Fruit fly (Drosophila melanogaster) whole organism, embryonic: ENCODE data around the gene st.
A peak's percentile ranks its signal among the peaks of the same experiment; 100 is the strongest.

Source experiments
- Adf1 ChIP-seq: fragments of 200-800 bp; sonication (Bioruptor generic); IDR thresholded peaks from 2 replicates; pipeline ENCODE4 v1.3.6; 2022; ENCODE audit warnings: missing biosample characterization, missing genetic modification characterization
- CG10267 ChIP-seq: fragments of 200-800 bp; sonication (Bioruptor generic); optimal IDR thresholded peaks from 2 replicates; lab custom pipeline; 2018; ENCODE audit warnings: missing biosample characterization, mild to moderate bottlenecking, missing genetic modification characterization, moderate library complexity
- CG10321 ChIP-seq: fragments of 200-800 bp; sonication (Bioruptor generic); IDR thresholded peaks from 2 replicates; pipeline ENCODE4 v1.3.6; 2022; ENCODE audit warnings: missing biosample characterization, missing genetic modification characterization
- CG10462 ChIP-seq: fragments of 200-800 bp; sonication (Bioruptor generic); optimal IDR thresholded peaks from 2 replicates; lab custom pipeline; 2016; ENCODE audit warnings: missing biosample characterization, missing genetic modification characterization
- CG10565 ChIP-seq: fragments of 200-800 bp; sonication (Bioruptor generic); optimal IDR thresholded peaks from 3 replicates; lab custom pipeline; 2016; ENCODE audit warnings: missing biosample characterization, mild to moderate bottlenecking, missing genetic modification characterization
- CG11093 ChIP-seq: fragments of 200-800 bp; sonication (Bioruptor generic); IDR thresholded peaks from 3 replicates; pipeline ENCODE4 v1.3.6; 2022; ENCODE audit warnings: missing biosample characterization, missing genetic modification characterization
- CG11723 ChIP-seq: fragments of 200-800 bp; sonication (Bioruptor generic); optimal IDR thresholded peaks from 2 replicates; lab custom pipeline; 2017; ENCODE audit warnings: missing biosample characterization, mild to moderate bottlenecking, missing genetic modification characterization
- CG12071 ChIP-seq: fragments of 200-800 bp; sonication (Bioruptor generic); optimal IDR thresholded peaks from 3 replicates; lab custom pipeline; 2018; ENCODE audit warnings: missing biosample characterization, mild to moderate bottlenecking, missing genetic modification characterization
- CG14014 ChIP-seq: fragments of 200-800 bp; sonication (Bioruptor generic); IDR thresholded peaks from 2 replicates; pipeline ENCODE4 v1.3.6; 2022; ENCODE audit warnings: missing biosample characterization, missing genetic modification characterization
- CG14965 ChIP-seq: fragments of 200-800 bp; sonication (Bioruptor generic); optimal IDR thresholded peaks from 2 replicates; lab custom pipeline; 2016; ENCODE audit warnings: missing biosample characterization, missing genetic modification characterization, borderline replicate concordance
- CG18262 ChIP-seq: fragments of 200-800 bp; optimal IDR thresholded peaks from 3 replicates; lab custom pipeline; 2019; ENCODE audit warnings: missing biosample characterization, mild to moderate bottlenecking, missing genetic modification characterization, moderate library complexity
- CG2199 ChIP-seq: fragments of 200-800 bp; sonication (Bioruptor generic); IDR thresholded peaks from 3 replicates; pipeline ENCODE4 v1.3.6; 2022; ENCODE audit warnings: missing biosample characterization, missing genetic modification characterization
- CG2678 ChIP-seq: fragments of 200-800 bp; sonication (Bioruptor generic); optimal IDR thresholded peaks from 3 replicates; lab custom pipeline; 2019; ENCODE audit warnings: missing biosample characterization, mild to moderate bottlenecking, missing genetic modification characterization, moderate library complexity
- CG3163 ChIP-seq: fragments of 200-800 bp; sonication (Bioruptor generic); optimal IDR thresholded peaks from 3 replicates; lab custom pipeline; 2016; ENCODE audit warnings: missing biosample characterization, missing genetic modification characterization
- CG4328 ChIP-seq: fragments of 200-800 bp; sonication (Bioruptor generic); optimal IDR thresholded peaks from 3 replicates; lab custom pipeline; 2017; ENCODE audit warnings: missing biosample characterization, missing genetic modification reagents, missing genetic modification characterization
- CG4404 ChIP-seq: fragments of 200-800 bp; sonication (Bioruptor generic); IDR thresholded peaks from 2 replicates; pipeline ENCODE4 v1.3.6; 2022; ENCODE audit warnings: missing biosample characterization, missing genetic modification characterization
- CG4424 ChIP-seq: fragments of 200-800 bp; sonication (Bioruptor generic); optimal IDR thresholded peaks from 3 replicates; lab custom pipeline; 2016; ENCODE audit warnings: missing biosample characterization, missing genetic modification characterization
- CG4854 ChIP-seq: fragments of 200-800 bp; sonication (Bioruptor generic); optimal IDR thresholded peaks from 2 replicates; lab custom pipeline; 2016; ENCODE audit warnings: missing biosample characterization, missing genetic modification characterization, inconsistent platforms
- CG7786 ChIP-seq: fragments of 200-800 bp; sonication (Bioruptor generic); optimal IDR thresholded peaks from 2 replicates; lab custom pipeline; 2016; ENCODE audit warnings: missing biosample characterization, missing genetic modification characterization
- CG7963 ChIP-seq: fragments of 200-800 bp; sonication (Bioruptor generic); IDR thresholded peaks from 3 replicates; pipeline ENCODE4 v1.3.6; 2022; ENCODE audit warnings: missing biosample characterization, missing genetic modification characterization; ENCODE audit not compliant: partially characterized antibody
- CG8281 ChIP-seq: fragments of 200-800 bp; sonication (Bioruptor generic); optimal IDR thresholded peaks from 2 replicates; lab custom pipeline; 2018; ENCODE audit warnings: missing biosample characterization, mild to moderate bottlenecking, missing genetic modification characterization, moderate library complexity
- CkIIα-i1 ChIP-seq: fragments of 200-800 bp; sonication (Bioruptor generic); IDR thresholded peaks from 2 replicates; pipeline ENCODE4 v1.3.6; 2022; ENCODE audit warnings: missing biosample characterization, missing genetic modification characterization
- D ChIP-seq, 2 experiments: fragments of 200-800 bp in 1 of 2; fragments of >200 bp in 1 of 2; sonication (Bioruptor generic) in 1 of 2; optimal IDR thresholded peaks; 2 replicates in 1 of 2; 3 replicates in 1 of 2; lab custom pipeline; 2017; ENCODE audit warnings: mild to moderate bottlenecking in 1 of 2, missing biosample characterization in 1 of 2, missing genetic modification characterization in 1 of 2, missing genetic modification reagents in 1 of 2
- Dp ChIP-seq: fragments of 200-800 bp; sonication (Bioruptor generic); optimal IDR thresholded peaks from 2 replicates; lab custom pipeline; 2018; ENCODE audit warnings: missing biosample characterization, mild to moderate bottlenecking, missing genetic modification characterization, moderate library complexity
- E2f1 ChIP-seq: fragments of 200-800 bp; sonication (Bioruptor generic); IDR thresholded peaks from 2 replicates; pipeline ENCODE4 v1.3.6; 2022; ENCODE audit warnings: missing biosample characterization, missing genetic modification characterization
- Ets65A ChIP-seq: fragments of 200-800 bp; sonication (Bioruptor generic); peaks from one replicate; lab custom pipeline; 2016; ENCODE audit warnings: missing biosample characterization, missing genetic modification characterization
- H2.0 ChIP-seq: fragments of 200-800 bp; sonication (Bioruptor generic); IDR thresholded peaks from 2 replicates; pipeline ENCODE4 v1.3.6; 2022; ENCODE audit warnings: missing biosample characterization, missing genetic modification characterization
- Hr3 ChIP-seq: fragments of 200-800 bp; sonication (Bioruptor generic); optimal IDR thresholded peaks from 3 replicates; lab custom pipeline; 2016; ENCODE audit warnings: missing biosample characterization, missing genetic modification characterization
- Med ChIP-seq: fragments of 200-800 bp; sonication (Bioruptor generic); peaks from one replicate; lab custom pipeline; 2016; ENCODE audit warnings: missing biosample characterization, missing genetic modification characterization, mild to moderate bottlenecking, inconsistent platforms, moderate library complexity
- Meics ChIP-seq: fragments of 200-800 bp; sonication (Bioruptor generic); optimal IDR thresholded peaks from 2 replicates; lab custom pipeline; 2017; ENCODE audit warnings: missing biosample characterization, mild to moderate bottlenecking, missing genetic modification characterization
- Optix ChIP-seq: fragments of 200-800 bp; sonication (Bioruptor generic); IDR thresholded peaks from 3 replicates; pipeline ENCODE4 v1.3.6; 2022; ENCODE audit warnings: missing biosample characterization, missing genetic modification characterization
- Vsx1 ChIP-seq: fragments of 200-800 bp; sonication (Bioruptor generic); optimal IDR thresholded peaks from 2 replicates; lab custom pipeline; 2017; ENCODE audit warnings: missing biosample characterization, mild to moderate bottlenecking, missing genetic modification characterization, missing genetic modification reagents
- bowl ChIP-seq: fragments of 200-800 bp; sonication (Bioruptor generic); IDR thresholded peaks from 2 replicates; pipeline ENCODE4 v1.3.6; 2022; ENCODE audit warnings: missing biosample characterization, missing genetic modification characterization
- chinmo ChIP-seq: fragments of 200-800 bp; sonication (Bioruptor generic); IDR thresholded peaks from 4 replicates; pipeline ENCODE4 v1.3.6; 2022; ENCODE audit warnings: missing biosample characterization, missing genetic modification characterization; ENCODE audit not compliant: partially characterized antibody
- corto ChIP-seq: fragments of 200-800 bp; sonication (Bioruptor generic); optimal IDR thresholded peaks from 2 replicates; lab custom pipeline; 2016; ENCODE audit warnings: missing biosample characterization, mild to moderate bottlenecking, missing genetic modification characterization, moderate library complexity
- crc ChIP-seq: fragments of 200-800 bp; sonication (Bioruptor generic); optimal IDR thresholded peaks from 2 replicates; lab custom pipeline; 2016; ENCODE audit warnings: missing biosample characterization, missing genetic modification characterization
- dm ChIP-seq: fragments of 200-800 bp; sonication (Bioruptor generic); optimal IDR thresholded peaks from 3 replicates; lab custom pipeline; 2016; ENCODE audit warnings: missing biosample characterization, missing genetic modification characterization
- fu2 ChIP-seq: fragments of 200-800 bp; sonication (Bioruptor generic); optimal IDR thresholded peaks from 2 replicates; lab custom pipeline; 2016; ENCODE audit warnings: missing biosample characterization, missing genetic modification characterization
- her ChIP-seq: fragments of 200-800 bp; sonication (Bioruptor generic); optimal IDR thresholded peaks from 2 replicates; lab custom pipeline; 2016; ENCODE audit warnings: missing biosample characterization, missing genetic modification characterization
- mld ChIP-seq: fragments of 200-800 bp; sonication (Bioruptor generic); IDR thresholded peaks from 3 replicates; pipeline ENCODE4 v1.3.6; 2022; ENCODE audit warnings: missing biosample characterization, missing genetic modification characterization; ENCODE audit not compliant: partially characterized antibody
- nerfin-1 ChIP-seq: fragments of 200-800 bp; sonication (Bioruptor generic); optimal IDR thresholded peaks from 3 replicates; lab custom pipeline; 2019; ENCODE audit warnings: missing biosample characterization, mild to moderate bottlenecking, missing genetic modification characterization, moderate library complexity
- oc ChIP-seq: fragments of 200-800 bp; sonication (Bioruptor generic); optimal IDR thresholded peaks from 2 replicates; lab custom pipeline; 2018; ENCODE audit warnings: missing biosample characterization, mild to moderate bottlenecking, missing genetic modification characterization, moderate library complexity
- pros ChIP-seq: fragments of 200-800 bp; sonication (Bioruptor generic); optimal IDR thresholded peaks from 3 replicates; lab custom pipeline; 2019; ENCODE audit warnings: missing biosample characterization, mild to moderate bottlenecking, missing genetic modification characterization, moderate library complexity
- psq ChIP-seq: fragments of 200-800 bp; sonication (Bioruptor generic); optimal IDR thresholded peaks from 2 replicates; lab custom pipeline; 2017; ENCODE audit warnings: missing biosample characterization, missing genetic modification characterization
- run ChIP-seq: fragments of 200-800 bp; sonication (Bioruptor generic); optimal IDR thresholded peaks from 3 replicates; lab custom pipeline; 2018; ENCODE audit warnings: missing biosample characterization, mild to moderate bottlenecking, missing genetic modification characterization
- scrt ChIP-seq: fragments of 200-800 bp; sonication (Bioruptor generic); optimal IDR thresholded peaks from 2 replicates; lab custom pipeline; 2018; ENCODE audit warnings: missing biosample characterization, mild to moderate bottlenecking, missing genetic modification characterization, moderate library complexity
- slp2 ChIP-seq: fragments of 200-800 bp; sonication (Bioruptor generic); optimal IDR thresholded peaks from 2 replicates; lab custom pipeline; 2016; ENCODE audit warnings: missing biosample characterization, missing genetic modification characterization
- sqz ChIP-seq: fragments of 200-800 bp; sonication (Bioruptor generic); optimal IDR thresholded peaks from 3 replicates; lab custom pipeline; 2018; ENCODE audit warnings: missing biosample characterization, mild to moderate bottlenecking, missing genetic modification characterization
- tll ChIP-seq, 2 experiments: fragments of 200-800 bp in 1 of 2; fragments of >200 bp in 1 of 2; sonication (Bioruptor generic) in 1 of 2; optimal IDR thresholded peaks; 2 replicates each; lab custom pipeline; 2017 to 2019; ENCODE audit warnings: missing biosample characterization in 2 of 2, missing genetic modification characterization in 2 of 2, mild to moderate bottlenecking in 1 of 2, moderate library complexity in 1 of 2
- trh ChIP-seq: fragments of 200-800 bp; sonication (Bioruptor generic); optimal IDR thresholded peaks from 2 replicates; lab custom pipeline; 2016; ENCODE audit warnings: missing biosample characterization, missing genetic modification characterization

The st gene

DNA sequence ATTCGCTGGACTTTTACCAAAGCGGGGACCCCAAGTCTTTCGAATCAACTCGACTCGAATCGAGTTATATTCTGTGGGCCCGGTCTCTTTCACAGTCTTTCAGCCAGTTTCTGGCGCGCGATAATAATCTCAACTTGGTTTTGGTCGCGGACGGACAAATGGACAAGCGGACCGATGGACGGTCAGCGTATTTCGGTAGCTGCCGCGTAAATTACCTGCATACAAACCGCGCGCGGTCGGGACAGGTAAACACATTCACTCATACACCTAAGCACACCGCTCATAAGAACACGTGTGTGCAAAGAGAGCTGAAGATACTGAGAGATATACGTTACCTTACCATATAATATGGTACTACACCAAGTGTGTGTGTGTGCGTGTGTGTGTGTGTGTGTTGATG, 8.2 kb upstream of the st start (continued):
- TF ChIP-seq CG10462 (GFP tag; lab: Kevin White, UChicago): no peak
- no peak for TF ChIP-seq CG12071 (GFP tag; lab: Kevin White, UChicago)
- TF ChIP-seq CG4328 (GFP tag; lab: Kevin White, UChicago): no peak
- no peak for TF ChIP-seq Hr3
- no peak for TF ChIP-seq CG4424 (GFP tag; lab: Kevin White, UChicago)
- no peak for TF ChIP-seq sqz (GFP tag; lab: Kevin White, UChicago)
- TF ChIP-seq Optix (GFP tag; lab: Robert Waterston, UW): no peak
- TF ChIP-seq dm: no peak
- peak; percentile 91 for TF ChIP-seq chinmo (GFP tag; lab: Robert Waterston, UW)
- peak in 1 of 2 experiments; percentile 84 for TF ChIP-seq tll (GFP tag; optimal IDR thresholded peaks at IDR 0.05; lab: Kevin White, UChicago)
- 0 out of 2 replicates have a peak, but pooled peaks have one; percentile 28 for TF ChIP-seq CG14014 (GFP tag; lab: Robert Waterston, UW)
- no peak for TF ChIP-seq her
- TF ChIP-seq slp2 (GFP tag; lab: Kevin White, UChicago): no peak
- peak; percentile 71 for TF ChIP-seq CG8281 (tag; lab: Kevin White, UChicago)
- peak; percentile 30 for TF ChIP-seq oc (tag; lab: Kevin White, UChicago)
- no peak for TF ChIP-seq CG18262 (tag; lab: Kevin White, UChicago)
- no peak for TF ChIP-seq CG7963 (GFP tag; lab: Robert Waterston, UW)
- no peak for TF ChIP-seq Dp
- no peak for TF ChIP-seq psq (GFP tag; lab: Kevin White, UChicago)
- no peak for TF ChIP-seq E2f1 (GFP tag; lab: Robert Waterston, UW)
- no peak for TF ChIP-seq CG4854 (GFP tag; lab: Kevin White, UChicago)
- TF ChIP-seq fu2 (GFP tag; lab: Kevin White, UChicago): no peak
- no peak for TF ChIP-seq CG10321 (GFP tag; lab: Robert Waterston, UW)
- TF ChIP-seq Adf1: no peak
- no peak for TF ChIP-seq CG4404 (GFP tag; lab: Robert Waterston, UW)
- no peak for TF ChIP-seq crc (GFP tag; lab: Kevin White, UChicago)
- no peak for TF ChIP-seq CkIIα-i1 (GFP tag; lab: Robert Waterston, UW)
- no peak for TF ChIP-seq scrt (GFP tag; lab: Kevin White, UChicago)
- TF ChIP-seq CG2199 (GFP tag; lab: Robert Waterston, UW): 0 out of 3 replicates have a peak, but pooled peaks have one; percentile 54
- no peak for TF ChIP-seq H2.0 (GFP tag; lab: Robert Waterston, UW)
- TF ChIP-seq, all 482 proteins: peak for 31

DNA sequence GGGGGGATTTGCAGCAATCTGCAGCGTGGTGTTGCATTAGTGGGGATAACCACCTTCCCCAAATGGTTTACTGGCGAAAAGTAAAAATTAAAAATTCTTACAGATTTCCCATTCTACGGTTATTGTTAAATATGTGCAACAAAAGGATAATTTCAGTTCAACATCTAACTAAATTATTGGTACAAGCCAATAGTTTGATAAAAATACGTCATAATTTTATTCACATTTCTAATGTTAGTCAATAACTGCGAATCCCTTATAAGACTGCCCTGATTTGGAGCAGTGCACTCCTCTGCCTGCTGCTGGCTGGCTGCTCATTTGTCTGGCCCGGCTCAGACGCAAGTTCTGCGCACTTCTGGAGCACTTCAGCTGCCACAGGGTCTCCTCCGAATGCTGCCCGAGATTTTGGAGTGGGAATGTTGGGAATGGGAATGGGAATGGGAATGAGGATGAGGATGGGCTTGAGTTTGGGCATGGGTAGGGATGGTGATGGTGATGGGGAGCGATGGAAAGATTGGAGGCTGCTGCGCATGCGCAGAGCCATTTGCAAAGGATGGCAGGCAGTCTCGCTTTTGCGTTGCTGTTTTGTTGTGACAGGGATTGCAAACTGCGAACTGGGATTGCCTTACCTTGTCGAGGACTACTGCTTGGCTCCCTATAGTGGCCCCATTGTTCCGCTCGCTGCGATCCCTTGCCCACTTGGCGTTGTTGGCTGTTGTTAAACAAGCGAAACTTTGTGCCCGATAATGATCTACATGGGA, 7.4 kb upstream of the st start:
- TF ChIP-seq CG7786 (GFP tag; lab: Kevin White, UChicago) (no peak), corto (GFP tag; lab: Kevin White, UChicago) (peak; percentile 42), mld (GFP tag; lab: Robert Waterston, UW) (no peak), D (optimal IDR thresholded peaks at IDR 0.05; lab: Kevin White, UChicago) (peak; percentile 53), D (GFP tag; optimal IDR thresholded peaks at IDR 0.05; lab: Kevin White, UChicago) (no peak), CG10565 (GFP tag; lab: Kevin White, UChicago) (no peak), bowl (GFP tag; lab: Robert Waterston, UW) (no peak), Med (GFP tag; lab: Kevin White, UChicago) (peak; percentile 42), pros (GFP tag; lab: Kevin White, UChicago) (no peak), nerfin-1 (no peak), trh (GFP tag; lab: Kevin White, UChicago) (no peak), CG10267 (tag; lab: Kevin White, UChicago) (no peak), Vsx1 (GFP tag; lab: Kevin White, UChicago) (no peak), CG14965 (no peak), CG11093 (GFP tag; lab: Robert Waterston, UW) (no peak), CG11723 (no peak), Ets65A (peak; percentile 50), CG3163 (no peak), run (tag; lab: Kevin White, UChicago) (no peak), CG2678 (no peak), Meics (GFP tag; lab: Kevin White, UChicago) (no peak)
